Worm (Caenorhabditis elegans): ENCODE measurements around the gene mtm-6.

DNA sequence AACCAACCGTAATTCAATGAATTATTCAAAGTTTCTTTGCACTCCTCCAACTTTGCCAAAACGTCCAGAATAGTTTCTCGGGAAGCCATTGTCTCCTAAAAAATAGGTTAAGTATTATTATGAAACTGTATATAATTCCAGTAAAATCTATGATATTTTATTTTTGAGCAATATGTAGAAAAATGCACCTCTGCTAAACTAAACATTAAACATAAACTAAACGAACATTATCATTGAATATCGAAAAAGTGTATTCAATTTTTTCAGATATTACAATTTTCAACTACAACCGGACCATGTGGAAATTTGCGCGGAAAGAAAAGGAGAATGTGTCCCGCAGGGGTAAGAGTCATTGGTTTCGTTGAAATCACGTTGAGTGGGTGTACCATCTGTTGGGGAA is 7.2 kb upstream of the mtm-6 start, which contains the start of gene F53A2.3:
- TF ChIP-seq mdl-1 (tag; optimal IDR thresholded peaks at IDR 0.05) = no peak
- no peak for TF ChIP-seq blmp-1 (tag; optimal IDR thresholded peaks at IDR 0.05)
- TF ChIP-seq pag-3 (tag; optimal IDR thresholded peaks at IDR 0.05; ENCODE audit: borderline replicate concordance, insufficient read depth) = no peak
- no peak for TF ChIP-seq sup-37 (GFP tag; optimal IDR thresholded peaks at IDR 0.05)
- no peak for TF ChIP-seq nhr-11 (tag; optimal IDR thresholded peaks at IDR 0.05)
- TF ChIP-seq lin-39 (tag; optimal IDR thresholded peaks at IDR 0.05) = no peak
- no peak for TF ChIP-seq fos-1 (tag; optimal IDR thresholded peaks at IDR 0.05)
- no peak for TF ChIP-seq lin-35 (GFP tag; optimal IDR thresholded peaks at IDR 0.05)
- TF ChIP-seq dsc-1 (tag; optimal IDR thresholded peaks at IDR 0.05) = no peak
- no peak for TF ChIP-seq unc-130 (tag; optimal IDR thresholded peaks at IDR 0.05)
- TF ChIP-seq C04F5.9 (tag; optimal IDR thresholded peaks at IDR 0.05) = no peak
- TF ChIP-seq mef-2 (tag; optimal IDR thresholded peaks at IDR 0.05) = no peak
- TF ChIP-seq unc-62 (GFP tag; optimal IDR thresholded peaks at IDR 0.05) = no peak
